Fruit fly (Drosophila melanogaster) whole organism, larva: ENCODE data around the gene aop.
A peak's percentile ranks its signal among the peaks of the same experiment; 100 is the strongest.

Source experiments
- noc ChIP-seq: fragments of 200-800 bp; sonication (Bioruptor generic); optimal IDR thresholded peaks from 3 replicates; lab custom pipeline; 2019; ENCODE audit warnings: missing biosample characterization, mild to moderate bottlenecking, missing genetic modification characterization, moderate library complexity

Gene aop

dm6 chr2L:2173191-2173590, 5.4 kb downstream of the aop start:
- TF ChIP-seq noc (tag; lab: Kevin White, UChicago): no peak

DNA sequence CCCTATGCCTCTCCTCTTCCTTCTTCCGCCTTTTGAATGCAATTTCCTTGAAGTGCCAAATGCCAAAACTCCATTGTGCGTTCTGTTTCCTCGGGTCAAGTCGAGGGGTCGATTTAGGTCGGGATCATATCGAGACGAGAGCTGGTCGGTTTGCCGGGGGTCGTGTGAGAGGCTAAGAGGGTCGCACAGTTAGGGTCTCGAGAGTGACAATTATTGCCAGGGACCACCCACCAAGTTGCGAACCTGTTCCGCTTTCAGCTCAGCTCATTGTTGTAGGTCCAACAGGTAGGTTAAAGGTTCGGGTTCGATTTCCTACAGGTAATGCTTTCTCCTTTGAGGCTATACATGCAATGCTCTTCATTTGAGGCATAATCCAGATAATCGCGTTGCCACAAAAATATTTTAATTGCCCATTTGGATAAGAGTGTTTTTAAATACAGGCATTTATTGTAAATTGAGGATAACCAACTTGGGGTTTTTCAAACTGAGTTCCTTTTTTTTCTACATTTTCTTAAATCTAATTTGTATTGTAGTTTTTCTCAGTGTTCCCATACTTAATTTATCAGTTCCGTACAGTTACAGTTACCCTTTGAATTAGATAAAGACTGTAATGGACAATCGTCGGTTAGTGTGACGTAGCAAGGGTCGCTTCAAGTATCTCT, 6.0 kb downstream of the aop start:
- no peak for TF ChIP-seq noc (tag; lab: Kevin White, UChicago)

dm6 chr2L:2171366-2172078, 7.0 kb downstream of the aop start:
- TF ChIP-seq noc (tag; lab: Kevin White, UChicago): peak; percentile 75

DNA sequence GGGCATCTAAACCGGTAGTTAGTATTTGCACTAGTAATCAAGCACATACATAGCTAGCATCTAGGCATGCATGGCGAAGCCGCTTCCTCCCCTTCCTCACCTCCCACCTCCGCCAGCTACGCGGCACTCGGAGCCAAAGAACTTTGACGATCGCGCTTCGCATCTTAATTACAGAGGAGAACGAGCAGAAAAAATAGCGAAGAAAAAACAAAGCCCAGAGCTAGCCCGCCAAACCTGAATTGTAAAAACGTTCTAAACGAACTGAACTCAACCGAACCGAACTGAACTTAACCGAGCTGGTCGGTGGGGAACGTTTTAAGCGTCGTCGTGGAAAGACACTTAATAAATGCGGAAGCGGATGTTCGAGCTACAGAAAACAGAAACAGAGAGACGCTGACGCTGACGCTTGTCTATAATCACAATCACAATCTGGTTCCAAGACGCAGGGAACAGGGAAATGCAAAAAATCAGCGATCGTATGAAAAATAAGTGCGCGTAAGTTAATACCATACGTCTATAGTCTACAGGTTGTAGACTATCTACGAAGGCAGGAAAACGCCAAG, 9.6 kb downstream of the aop start:
- TF ChIP-seq noc (tag; lab: Kevin White, UChicago): no peak

dm6 chr2L:2168184-2168893, 10.2 kb downstream of the aop start:
- peak; percentile 9 for TF ChIP-seq noc (tag; lab: Kevin White, UChicago)

dm6 chr2L:2166958-2167707, 11.4 kb downstream of the aop start:
- TF ChIP-seq noc (tag; lab: Kevin White, UChicago): no peak

- TF ChIP-seq noc (tag; lab: Kevin White, UChicago): peak; percentile 67
Observed at dm6 chr2L:2165864-2166263, 12.7 kb downstream of the aop start.

dm6 chr2L:2165238-2165577, 13.3 kb downstream of the aop start:
- no peak for TF ChIP-seq noc (tag; lab: Kevin White, UChicago)

dm6 chr2L:2164520-2165237, 13.9 kb downstream of the aop start:
- TF ChIP-seq noc (tag; lab: Kevin White, UChicago): no peak

DNA sequence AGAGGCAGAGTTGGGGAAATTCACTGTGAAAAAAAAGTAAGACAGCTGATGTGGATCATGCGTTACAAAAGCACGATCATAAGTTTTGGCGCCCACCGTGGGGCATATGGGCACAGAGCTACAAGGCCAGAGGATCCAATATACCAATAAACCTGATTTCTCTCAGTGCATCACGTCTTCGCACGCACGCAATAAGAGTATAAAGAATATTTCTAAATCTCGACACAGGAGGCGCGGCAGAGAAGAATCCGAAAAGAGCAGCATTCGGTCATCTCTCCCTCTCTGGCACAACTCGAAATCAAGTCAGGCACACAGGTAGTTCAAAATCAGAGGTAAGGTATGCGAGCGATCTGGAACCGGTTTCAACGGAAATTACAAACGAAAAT, 15.0 kb downstream of the aop start:
- TF ChIP-seq noc (tag; lab: Kevin White, UChicago): peak; percentile 68

- no peak for TF ChIP-seq noc (tag; lab: Kevin White, UChicago)
Observed at dm6 chr2L:2162729-2163567, 15.6 kb downstream of the aop start.

dm6 chr2L:2162281-2162680, 16.3 kb downstream of the aop start:
- no peak for TF ChIP-seq noc (tag; lab: Kevin White, UChicago)

DNA sequence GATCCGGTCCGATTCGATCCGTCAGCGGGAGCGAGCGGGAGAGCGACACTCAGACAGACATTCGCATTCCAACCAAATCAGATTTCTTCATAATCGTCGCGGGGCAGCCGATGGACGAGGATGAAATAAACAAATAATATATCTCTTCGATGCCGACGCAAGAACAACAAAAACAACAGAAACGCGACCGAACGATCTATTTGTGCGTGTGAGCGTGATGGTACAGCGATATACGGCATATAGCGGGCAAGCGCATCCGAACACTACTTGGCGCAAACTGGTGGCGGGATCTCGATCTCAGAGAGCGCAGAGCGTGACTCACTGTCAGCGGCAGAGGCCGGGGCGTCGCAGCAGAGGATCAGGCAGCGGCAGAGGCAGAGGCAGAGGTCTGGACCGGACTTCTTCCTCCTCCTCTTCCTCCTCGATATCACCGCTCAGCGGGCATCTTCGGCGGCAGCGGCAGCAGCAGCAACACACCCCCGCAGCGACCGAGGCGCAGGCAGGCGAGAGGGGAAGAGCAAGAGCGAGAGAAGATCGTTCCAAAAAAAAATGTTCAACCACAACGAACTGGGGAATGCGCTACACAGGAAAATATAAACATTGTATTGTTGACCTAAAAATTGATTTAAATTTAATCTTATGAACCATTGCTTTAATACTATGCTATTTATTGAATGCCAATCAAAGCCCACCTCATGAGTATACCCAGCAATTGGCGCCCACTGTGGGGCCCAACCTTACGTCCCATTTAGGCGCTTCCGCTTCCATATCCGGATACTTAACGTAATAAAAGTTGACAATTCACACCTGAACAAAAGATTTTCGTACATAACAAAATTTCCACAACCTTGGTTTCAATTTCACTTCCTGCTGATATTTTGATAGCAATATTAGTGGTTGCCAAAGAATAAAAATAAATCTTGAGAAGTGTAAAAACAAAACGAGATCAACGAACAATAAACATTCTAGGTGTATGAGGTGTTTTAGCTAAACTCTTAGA, 17.0 kb downstream of the aop start:
- TF ChIP-seq noc (tag; lab: Kevin White, UChicago): peak; percentile 24
